Fruit fly (Drosophila melanogaster): Measurements from ENCODE around the gene CG42821.

The CG42821 gene

dm6 chr3R:17402434-17402833 lies 10.4 kb upstream of the CG42821 start, which contains the start of gene Sur-8:
Sur-8 (minus strand) TSS chr3R:17402515.
- TF ChIP-seq CG17801 (GFP tag; optimal IDR thresholded peaks at IDR 0.05; ENCODE audit: partially characterized antibody) = no peak

- TF ChIP-seq CG17801 (GFP tag; optimal IDR thresholded peaks at IDR 0.05; ENCODE audit: partially characterized antibody) = no peak
Measured at dm6 chr3R:17403188-17403587, 9.7 kb upstream of the CG42821 start, which contains the start of gene CG34279. CG34279 (minus strand) TSS chr3R:17403288.

dm6 chr3R:17403618-17404017 lies 9.3 kb upstream of the CG42821 start, which contains the start of gene CG34280:
CG34280 (minus strand) TSS chr3R:17403718.
- TF ChIP-seq CG17801 (GFP tag; optimal IDR thresholded peaks at IDR 0.05; ENCODE audit: partially characterized antibody) = no peak

DNA sequence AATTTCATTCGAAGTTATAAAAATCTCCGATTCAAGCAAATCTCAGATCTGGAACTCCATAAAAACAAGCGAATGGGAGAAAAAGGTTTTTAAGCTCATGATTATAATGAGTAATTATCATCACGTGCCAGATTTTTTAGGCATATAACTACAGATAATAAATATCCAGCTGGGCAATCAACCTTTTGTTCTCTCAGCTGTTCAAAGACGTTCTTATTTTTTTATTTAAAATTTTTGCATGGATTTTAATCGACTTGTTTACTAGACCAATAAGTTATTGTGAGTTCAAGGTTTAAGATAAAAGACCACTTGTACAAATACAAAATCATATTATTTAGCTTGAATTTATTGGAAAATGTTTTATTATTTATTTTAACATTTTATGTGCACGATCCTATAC lies 8.7 kb upstream of the CG42821 start:
- TF ChIP-seq CG17801 (GFP tag; optimal IDR thresholded peaks at IDR 0.05; ENCODE audit: partially characterized antibody) = no peak

- no peak for TF ChIP-seq CG17801 (GFP tag; optimal IDR thresholded peaks at IDR 0.05; ENCODE audit: partially characterized antibody)
Measured at dm6 chr3R:17405009-17405408, 7.9 kb upstream of the CG42821 start, which contains the start of gene CG42823. CG42823 (minus strand) TSS chr3R:17405109.

- no peak for TF ChIP-seq CG17801 (GFP tag; optimal IDR thresholded peaks at IDR 0.05; ENCODE audit: partially characterized antibody)
Measured at dm6 chr3R:17406411-17406810, 6.5 kb upstream of the CG42821 start, which contains the start of the genes CG42824 and CG42798. CG42824 (minus strand) TSS chr3R:17406511. CG42798 (plus strand) TSS chr3R:17406678.

- no peak for TF ChIP-seq CG17801 (GFP tag; optimal IDR thresholded peaks at IDR 0.05; ENCODE audit: partially characterized antibody)
Measured at dm6 chr3R:17407576-17407975, 5.3 kb upstream of the CG42821 start, which contains the start of gene CG17283. CG17283 (plus strand) TSS chr3R:17407876.

- no peak for TF ChIP-seq CG17801 (GFP tag; optimal IDR thresholded peaks at IDR 0.05; ENCODE audit: partially characterized antibody)
Measured at dm6 chr3R:17409319-17409718, 3.6 kb upstream of the CG42821 start, which contains the start of gene CG5860. CG5860 (plus strand) TSS chr3R:17409619.

dm6 chr3R:17410808-17411207 lies 2.1 kb upstream of the CG42821 start, which contains the start of gene CG5863:
CG5863 (plus strand) TSS chr3R:17411108.
- no peak for TF ChIP-seq CG17801 (GFP tag; optimal IDR thresholded peaks at IDR 0.05; ENCODE audit: partially characterized antibody)

- TF ChIP-seq CG17801 (GFP tag; optimal IDR thresholded peaks at IDR 0.05; ENCODE audit: partially characterized antibody) = no peak
Measured at dm6 chr3R:17413601-17414000, 724 bp downstream of the CG42821 start, which contains the start of gene CG42822. CG42822 (plus strand) TSS chr3R:17413901.

- TF ChIP-seq CG17801 (GFP tag; optimal IDR thresholded peaks at IDR 0.05; ENCODE audit: partially characterized antibody) = no peak
Measured at dm6 chr3R:17415439-17415838, 2.6 kb downstream of the CG42821 start, which contains the start of gene CG5866. CG5866 (plus strand) TSS chr3R:17415739.

dm6 chr3R:17417167-17417566 lies 4.3 kb downstream of the CG42821 start, which contains the start of gene CG33333:
CG33333 (plus strand) TSS chr3R:17417467.
- no peak for TF ChIP-seq CG17801 (GFP tag; optimal IDR thresholded peaks at IDR 0.05; ENCODE audit: partially characterized antibody)

DNA sequence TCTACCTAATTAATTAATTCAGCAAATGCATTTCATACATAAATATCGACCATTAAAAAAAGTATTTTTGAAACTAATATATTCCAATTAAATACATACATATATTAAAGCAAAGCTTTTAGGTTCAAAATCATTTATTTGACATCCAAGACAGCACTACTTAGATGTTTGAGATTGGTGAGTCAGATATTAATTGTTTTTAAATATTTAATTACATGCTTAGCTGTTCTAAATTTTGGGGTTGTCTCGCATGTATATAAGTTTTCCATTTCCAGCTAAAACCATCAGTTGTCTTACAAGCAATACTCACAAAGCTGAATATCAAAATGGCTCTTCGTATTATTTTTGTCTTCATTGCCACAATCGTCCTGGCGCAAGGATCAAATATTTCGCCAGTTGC lies 5.6 kb downstream of the CG42821 start, which contains the start of gene CG42834:
Gene CG42834, plus strand, starts transcription at position 301 of the 400 bp plus-strand sequence.
- no peak for TF ChIP-seq CG17801 (GFP tag; optimal IDR thresholded peaks at IDR 0.05; ENCODE audit: partially characterized antibody)

DNA sequence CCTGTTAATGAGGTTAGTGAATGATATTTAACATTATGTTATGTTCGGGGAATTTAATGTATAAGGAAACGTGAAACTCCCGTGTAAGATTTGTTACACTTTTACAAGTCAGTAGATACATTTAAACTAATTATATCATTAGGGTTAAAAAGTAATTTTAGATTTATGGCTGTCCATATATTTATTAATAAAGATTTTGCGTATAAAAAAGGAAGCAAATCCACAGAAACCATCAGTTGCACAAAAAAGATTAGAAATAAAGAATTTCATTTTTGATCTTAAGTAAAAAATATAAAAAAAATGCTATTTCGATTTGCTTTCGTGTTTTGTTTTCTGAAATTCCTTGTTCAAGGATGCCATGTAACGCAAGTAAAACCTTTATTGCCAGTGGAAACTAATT lies 7.5 kb downstream of the CG42821 start, which contains the start of gene CG42835:
Gene CG42835, plus strand, starts transcription at position 301 of the 400 bp plus-strand sequence.
- no peak for TF ChIP-seq CG17801 (GFP tag; optimal IDR thresholded peaks at IDR 0.05; ENCODE audit: partially characterized antibody)

DNA sequence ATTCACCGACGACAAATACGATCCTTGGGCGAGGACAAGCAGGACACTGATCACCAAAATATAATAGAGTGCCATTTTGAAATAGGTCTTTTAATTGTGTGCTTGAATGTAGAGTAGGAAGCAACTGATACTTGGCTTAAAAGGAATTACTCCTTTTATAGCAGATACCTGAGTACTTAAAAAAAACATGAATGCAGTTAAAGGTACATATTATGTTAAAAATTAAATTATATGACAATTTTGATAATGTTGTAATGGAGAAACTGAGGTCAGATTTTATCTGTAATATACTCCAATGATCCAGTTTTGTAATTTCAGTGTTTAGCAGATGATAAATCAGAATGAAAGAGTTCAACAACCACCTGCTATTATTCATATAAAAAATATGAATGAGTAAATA lies 9.2 kb downstream of the CG42821 start, which contains the start of gene CG14332:
Gene CG14332, minus strand, starts transcription at position 101 of the 400 bp plus-strand sequence.
- TF ChIP-seq CG17801 (GFP tag; optimal IDR thresholded peaks at IDR 0.05; ENCODE audit: partially characterized antibody) = no peak

dm6 chr3R:17425417-17425915 lies 12.6 kb downstream of the CG42821 start, which contains the start of gene cysu:
cysu (plus strand) TSS chr3R:17425768.
- TF ChIP-seq CG17801 (GFP tag; optimal IDR thresholded peaks at IDR 0.05; ENCODE audit: partially characterized antibody) = no peak

Measured in ovary, adult (tissue).